Worm (Caenorhabditis elegans) whole organism, L4/young adult: Measurements from ENCODE around the gene F54E2.5.

ENCODE experiments used
- W03F9.2 ChIP-seq: fragments of 150-350 bp; optimal IDR thresholded peaks from 2 replicates; lab custom pipeline; 2014; ENCODE audit warnings: missing biosample characterization, missing genetic modification characterization
- him-1 ChIP-seq: sonication (generic microtip); optimal IDR thresholded peaks from 2 replicates; lab custom pipeline; 2016; ENCODE audit warnings: missing genotype, missing genetic modification reagents, missing genetic modification characterization, missing compliant biosample characterization

ce11 chrV:2818117-2818516, 2.3 kb upstream of the F54E2.5 start, which contains the start of gene srt-34:
- TF ChIP-seq him-1 (tag; lab: Kevin White, UChicago) (no peak), W03F9.2 (tag; lab: Kevin White, UChicago) (no peak)
